Fruit fly (Drosophila melanogaster): ENCODE measurements around the gene CG9795.

CG9795 gene

DNA sequence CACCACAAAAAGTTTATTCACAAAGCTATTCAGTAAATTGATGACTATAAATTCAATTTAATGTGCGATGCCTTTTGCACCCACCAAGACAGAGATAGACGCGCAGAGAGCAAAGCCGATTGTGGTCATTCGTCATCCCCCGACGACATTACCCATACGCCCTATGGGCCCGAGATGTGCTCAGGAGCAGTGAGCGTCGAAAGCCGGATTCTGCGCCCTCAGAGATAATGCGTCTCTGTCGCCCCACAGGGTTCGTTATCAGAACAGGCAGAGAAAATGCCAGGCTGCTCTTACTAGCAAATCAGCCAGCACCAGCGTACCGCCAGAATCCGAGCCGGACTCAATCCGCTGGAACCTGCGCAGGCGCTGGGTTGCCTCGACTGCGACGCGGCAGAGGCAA, 28.2 kb upstream of the CG9795 start:
- TF ChIP-seq usp (GFP tag; optimal IDR thresholded peaks at IDR 0.05), result no peak
- TF ChIP-seq OdsH (GFP tag; optimal IDR thresholded peaks at IDR 0.05), result no peak
- TF ChIP-seq pan (optimal IDR thresholded peaks at IDR 0.05), result no peak
- peak; percentile 56 for TF ChIP-seq Vsx2 (GFP tag; optimal IDR thresholded peaks at IDR 0.05; ENCODE audit: partially characterized antibody)
- TF ChIP-seq CG32264 (GFP tag; optimal IDR thresholded peaks at IDR 0.05), result no peak
- TF ChIP-seq GATAd (GFP tag; optimal IDR thresholded peaks at IDR 0.05), result no peak

DNA sequence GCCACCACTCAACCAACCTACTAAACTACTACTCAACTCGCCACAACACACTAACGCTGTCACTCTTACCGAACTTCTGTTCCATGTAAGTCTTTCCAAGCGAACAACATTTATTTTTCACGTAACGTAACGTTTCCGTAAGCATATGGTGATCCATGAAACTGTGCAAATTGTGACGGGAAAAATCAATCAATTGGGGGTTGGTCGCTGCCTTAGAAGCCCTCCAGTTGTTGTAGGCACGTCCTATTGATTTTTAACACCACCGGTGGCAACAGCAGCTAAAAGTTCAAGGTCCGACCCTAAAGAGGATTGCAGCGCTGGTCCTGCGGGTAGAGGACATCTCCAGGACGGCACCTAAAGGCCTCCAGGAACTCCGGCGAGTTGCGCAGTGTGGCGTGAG, 27.3 kb upstream of the CG9795 start:
- TF ChIP-seq usp (GFP tag; optimal IDR thresholded peaks at IDR 0.05), result no peak
- no peak for TF ChIP-seq sv (GFP tag; optimal IDR thresholded peaks at IDR 0.05)
- TF ChIP-seq CG9705 (GFP tag; optimal IDR thresholded peaks at IDR 0.05), result no peak
- TF ChIP-seq woc (GFP tag; optimal IDR thresholded peaks at IDR 0.05), result no peak
- no peak for TF ChIP-seq pan (optimal IDR thresholded peaks at IDR 0.05)
- no peak for TF ChIP-seq CG32264 (GFP tag; optimal IDR thresholded peaks at IDR 0.05)
- no peak for TF ChIP-seq Myc (optimal IDR thresholded peaks at IDR 0.05)

DNA sequence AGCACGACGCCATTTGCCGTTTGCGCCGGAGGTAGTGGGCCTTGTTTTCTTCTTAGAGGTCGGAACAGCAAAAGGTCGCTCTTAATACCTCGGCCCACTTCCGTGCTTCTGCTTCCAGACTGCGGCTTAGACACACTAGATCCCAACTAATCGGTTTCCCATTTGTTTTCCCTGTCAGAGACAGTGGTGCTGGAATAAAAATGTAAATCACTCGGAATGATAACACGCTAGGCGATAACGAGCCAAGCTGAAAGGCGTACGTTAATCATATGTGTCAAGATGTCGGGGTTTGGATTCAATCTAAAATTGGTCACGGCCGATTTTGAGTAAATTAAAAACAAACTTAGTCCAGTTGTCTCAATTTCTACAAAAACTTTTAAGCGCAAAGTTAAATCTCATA, 24.8 kb upstream of the CG9795 start, which contains the start of gene Nepl11:
Gene Nepl11 (minus strand): TSS at position 152 of the 400 bp plus-strand sequence.
- TF ChIP-seq Dif (GFP tag; optimal IDR thresholded peaks at IDR 0.05; ENCODE audit: partially characterized antibody) (no peak), Myc (optimal IDR thresholded peaks at IDR 0.05) (no peak), usp (GFP tag; optimal IDR thresholded peaks at IDR 0.05) (no peak), rgr (GFP tag; optimal IDR thresholded peaks at IDR 0.05) (no peak), Mio (GFP tag; optimal IDR thresholded peaks at IDR 0.05) (no peak), dsf (GFP tag; optimal IDR thresholded peaks at IDR 0.05; ENCODE audit: borderline replicate concordance) (no peak), CG9705 (GFP tag; optimal IDR thresholded peaks at IDR 0.05) (no peak), Jra (GFP tag; optimal IDR thresholded peaks at IDR 0.05) (no peak), foxo (GFP tag; optimal IDR thresholded peaks at IDR 0.05) (no peak), fru (GFP tag; optimal IDR thresholded peaks at IDR 0.05) (no peak), Hr78 (GFP tag; optimal IDR thresholded peaks at IDR 0.05) (no peak)

DNA sequence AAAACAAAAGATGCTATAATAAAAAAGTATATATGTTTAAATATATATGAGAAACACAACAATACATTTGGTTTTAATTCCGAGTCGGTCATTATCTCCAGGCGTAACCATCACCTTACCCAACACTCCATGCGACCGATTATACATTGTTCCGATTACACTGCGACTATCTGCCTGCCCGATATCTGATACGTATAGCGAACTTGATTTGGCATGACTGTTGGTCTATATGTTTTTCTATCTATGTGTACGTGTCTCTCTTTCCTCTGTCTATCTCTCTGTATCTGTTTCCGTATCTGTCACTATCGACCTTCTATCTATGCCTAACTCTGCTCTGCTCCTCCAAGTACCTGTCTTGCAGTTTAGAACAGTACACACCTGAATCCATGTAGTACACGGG, 18.0 kb upstream of the CG9795 start:
- TF ChIP-seq GATAd (GFP tag; optimal IDR thresholded peaks at IDR 0.05) (no peak), sv (GFP tag; optimal IDR thresholded peaks at IDR 0.05) (no peak), Rel (GFP tag; optimal IDR thresholded peaks at IDR 0.05) (no peak), Rel (tag; optimal IDR thresholded peaks at IDR 0.05) (no peak), Hr78 (GFP tag; optimal IDR thresholded peaks at IDR 0.05) (no peak), ey (GFP tag; optimal IDR thresholded peaks at IDR 0.05) (no peak), sage (GFP tag; optimal IDR thresholded peaks at IDR 0.05) (no peak), rgr (GFP tag; optimal IDR thresholded peaks at IDR 0.05) (no peak), woc (GFP tag; optimal IDR thresholded peaks at IDR 0.05) (no peak), Abd-B (GFP tag; optimal IDR thresholded peaks at IDR 0.05) (no peak), foxo (GFP tag; optimal IDR thresholded peaks at IDR 0.05) (no peak), Vsx2 (GFP tag; optimal IDR thresholded peaks at IDR 0.05; ENCODE audit: partially characterized antibody) (no peak), psq (GFP tag; optimal IDR thresholded peaks at IDR 0.05) (no peak), dl (GFP tag; optimal IDR thresholded peaks at IDR 0.05; ENCODE audit: insufficient read depth in 1 of 2, partially characterized antibody in 2 of 2) (no peak), dmrt93B (GFP tag; optimal IDR thresholded peaks at IDR 0.05) (no peak), CrebA (GFP tag; optimal IDR thresholded peaks at IDR 0.05; ENCODE audit: borderline replicate concordance) (no peak), jim (GFP tag; optimal IDR thresholded peaks at IDR 0.05) (no peak), br (GFP tag; optimal IDR thresholded peaks at IDR 0.05) (no peak), N (GFP tag; optimal IDR thresholded peaks at IDR 0.05) (no peak)

DNA sequence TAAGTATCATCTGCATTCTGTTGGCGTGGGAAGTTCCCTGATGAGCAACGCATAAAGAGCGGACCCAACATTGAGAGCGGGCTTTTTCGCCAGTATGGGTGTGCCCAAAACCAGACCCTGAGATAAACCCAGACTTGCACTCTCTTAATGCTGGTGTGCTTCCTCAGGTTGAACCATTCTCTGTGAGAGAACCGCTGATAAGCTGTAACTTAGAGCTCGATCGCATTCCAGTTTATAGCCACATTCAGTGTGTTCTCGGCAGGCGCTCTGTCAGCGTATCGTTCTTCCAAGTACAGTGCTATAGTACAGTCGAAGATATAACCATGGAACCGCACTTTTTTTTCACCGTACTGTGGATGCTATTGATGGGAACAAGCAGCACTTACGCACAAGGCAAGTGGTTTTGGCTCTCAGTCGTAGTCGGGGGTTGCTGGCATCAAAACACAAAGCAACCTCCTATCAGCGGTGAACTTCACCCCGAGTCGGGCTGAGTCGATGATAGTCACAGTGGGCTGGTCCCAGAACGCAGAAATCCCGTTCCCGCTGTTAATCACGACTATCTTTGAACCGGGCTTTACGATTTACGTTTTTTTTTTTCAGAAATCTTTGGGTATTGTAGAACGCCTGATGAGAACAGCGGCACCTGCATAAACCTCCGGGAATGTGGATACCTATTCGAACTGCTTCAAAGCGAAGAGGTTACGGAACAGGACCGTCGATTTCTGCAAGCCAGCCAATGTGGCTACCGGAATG, 11.6 kb upstream of the CG9795 start, which contains the start of gene MP1:
Gene MP1 (plus strand): TSS at position 245 of the 753 bp plus-strand sequence.
- TF ChIP-seq dl (GFP tag; optimal IDR thresholded peaks at IDR 0.05; ENCODE audit: insufficient read depth in 1 of 2, partially characterized antibody in 2 of 2), result peak; percentile 90 to 91
- peak; percentile 29 for TF ChIP-seq OdsH (GFP tag; optimal IDR thresholded peaks at IDR 0.05)
- TF ChIP-seq Dfd (GFP tag; optimal IDR thresholded peaks at IDR 0.05), result no peak
- no peak for TF ChIP-seq Rel (GFP tag; optimal IDR thresholded peaks at IDR 0.05)
- peak; percentile 60 for TF ChIP-seq Rel (tag; optimal IDR thresholded peaks at IDR 0.05)
- no peak for TF ChIP-seq Abd-B (GFP tag; optimal IDR thresholded peaks at IDR 0.05)
- peak; percentile 84 for TF ChIP-seq Dif (GFP tag; optimal IDR thresholded peaks at IDR 0.05; ENCODE audit: partially characterized antibody)
- TF ChIP-seq Hr83 (GFP tag; optimal IDR thresholded peaks at IDR 0.05; ENCODE audit: poor library complexity, severe bottlenecking), result peak; percentile 16
- TF ChIP-seq N (GFP tag; optimal IDR thresholded peaks at IDR 0.05), result no peak
- TF ChIP-seq woc (GFP tag; optimal IDR thresholded peaks at IDR 0.05), result no peak
- peak; percentile 39 for TF ChIP-seq Hnf4 (GFP tag; optimal IDR thresholded peaks at IDR 0.05)

All from whole organism, wandering third instar larva.